Fruit fly (Drosophila melanogaster): Measurements from ENCODE around the gene msb1l.

dm6 chr2L:19548158-19548557 lies 29.3 kb upstream of the msb1l start, which contains the start of gene Tep4:
- TF ChIP-seq Clk (GFP tag; optimal IDR thresholded peaks at IDR 0.05) (no peak), pad (GFP tag; optimal IDR thresholded peaks at IDR 0.05) (no peak), Hr96 (GFP tag; optimal IDR thresholded peaks at IDR 0.05) (no peak), CG12768 (GFP tag; optimal IDR thresholded peaks at IDR 0.05) (no peak), Mnt (GFP tag; optimal IDR thresholded peaks at IDR 0.05) (no peak), toe (GFP tag; optimal IDR thresholded peaks at IDR 0.05) (no peak), kay (GFP tag; ENCODE audit: borderline replicate concordance) (peak; percentile 98), Crg-1 (GFP tag; optimal IDR thresholded peaks at IDR 0.05) (no peak), bab1 (GFP tag; optimal IDR thresholded peaks at IDR 0.05) (no peak), cic (GFP tag; optimal IDR thresholded peaks at IDR 0.05) (peak; percentile 48), CG14711 (tag; optimal IDR thresholded peaks at IDR 0.05) (no peak), tj (GFP tag; optimal IDR thresholded peaks at IDR 0.05) (no peak), CG33017 (tag; optimal IDR thresholded peaks at IDR 0.05) (no peak), cnc (optimal IDR thresholded peaks at IDR 0.05) (no peak)

Measured in whole organism, adult.